Worm (Caenorhabditis elegans) whole organism, young adult: ENCODE measurements around the gene C14B9.2.
A peak's percentile ranks its signal among the peaks of the same experiment; 100 is the strongest.

Experiments
- B0035.1 ChIP-seq: sonication (generic microtip); optimal IDR thresholded peaks from 2 replicates; lab custom pipeline; 2016; ENCODE audit warnings: missing genetic modification characterization, mild to moderate bottlenecking, missing compliant biosample characterization, missing genotype, missing genetic modification reagents
- B0336.3 ChIP-seq: fragments of 200-800 bp; sonication (Bioruptor generic); IDR thresholded peaks from 2 replicates; pipeline ENCODE4 v1.3.6; 2022; ENCODE audit warnings: missing genetic modification characterization, missing compliant biosample characterization
- C06A6.2 ChIP-seq: fragments of 200-800 bp; sonication (Bioruptor generic); conservative IDR thresholded peaks from 2 replicates; pipeline ENCODE4 v1.3.6; 2022; ENCODE audit warnings: missing genetic modification characterization, missing compliant biosample characterization
- C17E4.6 ChIP-seq: fragments of 200-800 bp; sonication (Bioruptor generic); IDR thresholded peaks from 2 replicates; pipeline ENCODE4 v1.3.6; 2022; ENCODE audit warnings: missing genetic modification reagents, missing genetic modification characterization, missing compliant biosample characterization
- F33H1.4 ChIP-seq: fragments of 200-800 bp; sonication (Bioruptor generic); IDR thresholded peaks from 2 replicates; pipeline ENCODE4 v1.3.6; 2022; ENCODE audit warnings: missing genetic modification reagents, missing genetic modification characterization, missing compliant biosample characterization
- F49E8.2 ChIP-seq: sonication (generic microtip); optimal IDR thresholded peaks from 3 replicates; lab custom pipeline; 2017; ENCODE audit warnings: missing genetic modification characterization, mild to moderate bottlenecking, missing compliant biosample characterization, antibody characterized with exemption, moderate library complexity; ENCODE audit not compliant: insufficient read depth
- F55B11.4 ChIP-seq: sonication (generic microtip); optimal IDR thresholded peaks from 2 replicates; lab custom pipeline; 2016; ENCODE audit warnings: missing compliant biosample characterization, missing genetic modification characterization, borderline replicate concordance; ENCODE audit not compliant: insufficient read depth
- F57C9.4 ChIP-seq: sonication (generic microtip); optimal IDR thresholded peaks from 2 replicates; lab custom pipeline; 2017; ENCODE audit warnings: mild to moderate bottlenecking, missing genetic modification characterization, missing compliant biosample characterization
- K11D2.4 ChIP-seq: fragments of 200-800 bp; sonication (Bioruptor generic); IDR thresholded peaks from 2 replicates; pipeline ENCODE4 v1.3.6; 2022; ENCODE audit warnings: missing genetic modification reagents, missing genetic modification characterization, missing compliant biosample characterization
- K12H6.12 ChIP-seq: fragments of 200-800 bp; sonication (Bioruptor generic); optimal IDR thresholded peaks from 2 replicates; lab custom pipeline; 2018; ENCODE audit warnings: mild to moderate bottlenecking, missing genetic modification characterization, missing compliant biosample characterization
- T07F8.4 ChIP-seq: sonication (generic microtip); optimal IDR thresholded peaks from 2 replicates; lab custom pipeline; 2016; ENCODE audit warnings: mild to moderate bottlenecking, missing genetic modification characterization, moderate library complexity, missing compliant biosample characterization
- Y53G8AR.9 ChIP-seq: fragments of 200-800 bp; sonication (Bioruptor generic); conservative IDR thresholded peaks from 2 replicates; pipeline ENCODE4 v1.3.6; 2022; ENCODE audit warnings: missing genetic modification reagents, missing genetic modification characterization, missing compliant biosample characterization
- ama-1 ChIP-seq, 3 experiments: fragments of 150-350 bp in 1 of 3; sonication (generic microtip) in 2 of 3; optimal IDR thresholded peaks; 2 replicates each; lab custom pipeline; 2014 to 2018; ENCODE audit warnings: missing biosample characterization in 2 of 3, missing genetic modification characterization in 2 of 3, missing genetic modification reagents in 2 of 3
- atf-7 ChIP-seq: sonication (generic microtip); optimal IDR thresholded peaks from 2 replicates; lab custom pipeline; 2017; ENCODE audit warnings: mild to moderate bottlenecking, missing genetic modification characterization, missing compliant biosample characterization
- attf-3 ChIP-seq: fragments of 200-800 bp; sonication (Bioruptor generic); conservative IDR thresholded peaks from 2 replicates; pipeline ENCODE4 v1.3.6; 2022; ENCODE audit warnings: missing genetic modification reagents, missing genetic modification characterization, missing compliant biosample characterization
- ccch-3 ChIP-seq: fragments of 200-800 bp; sonication (Bioruptor generic); optimal IDR thresholded peaks from 2 replicates; lab custom pipeline; 2018; ENCODE audit warnings: mild to moderate bottlenecking, missing genetic modification characterization, missing compliant biosample characterization
- ceh-27 ChIP-seq: fragments of 200-800 bp; sonication (Bioruptor generic); optimal IDR thresholded peaks from 2 replicates; lab custom pipeline; 2018; ENCODE audit warnings: mild to moderate bottlenecking, missing genetic modification characterization, moderate library complexity, missing compliant biosample characterization
- ceh-40 ChIP-seq: fragments of 200-800 bp; sonication (Bioruptor generic); IDR thresholded peaks from 2 replicates; pipeline ENCODE4 v1.3.6; 2022; ENCODE audit warnings: missing genetic modification characterization, missing compliant biosample characterization
- ceh-58 ChIP-seq: fragments of 200-800 bp; sonication (Bioruptor generic); IDR thresholded peaks from 2 replicates; pipeline ENCODE4 v1.3.6; 2022; ENCODE audit warnings: missing genetic modification characterization, missing compliant biosample characterization
- dox-1 ChIP-seq: fragments of 200-800 bp; sonication (Bioruptor generic); IDR thresholded peaks from 2 replicates; pipeline ENCODE4 v1.3.6; 2022; ENCODE audit warnings: missing genetic modification reagents, missing genetic modification characterization, missing compliant biosample characterization
- dpff-1 ChIP-seq: sonication (generic microtip); optimal IDR thresholded peaks from 2 replicates; lab custom pipeline; 2017; ENCODE audit warnings: mild to moderate bottlenecking, missing genetic modification characterization, missing compliant biosample characterization
- efl-1 ChIP-seq: fragments of 150-350 bp; optimal IDR thresholded peaks from 2 replicates; lab custom pipeline; 2014; ENCODE audit warnings: missing biosample characterization, missing genetic modification reagents, missing genetic modification characterization
- egl-44 ChIP-seq: fragments of 200-800 bp; sonication (Bioruptor generic); IDR thresholded peaks from 2 replicates; pipeline ENCODE4 v1.3.6; 2022; ENCODE audit warnings: missing genetic modification reagents, missing genetic modification characterization, missing compliant biosample characterization
- gei-17 ChIP-seq: fragments of 200-800 bp; sonication (Bioruptor generic); optimal IDR thresholded peaks from 2 replicates; lab custom pipeline; 2018; ENCODE audit warnings: mild to moderate bottlenecking, missing genetic modification characterization, missing compliant biosample characterization
- hmg-20 ChIP-seq: fragments of 200-800 bp; sonication (Bioruptor generic); IDR thresholded peaks from 2 replicates; pipeline ENCODE4 v1.3.6; 2022; ENCODE audit warnings: missing genetic modification reagents, missing genetic modification characterization, missing compliant biosample characterization
- hrde-1 ChIP-seq: sonication (generic microtip); optimal IDR thresholded peaks from 2 replicates; lab custom pipeline; 2016; ENCODE audit warnings: missing genetic modification characterization, mild to moderate bottlenecking, missing compliant biosample characterization, moderate library complexity, missing genotype, missing genetic modification reagents, borderline replicate concordance
- hsf-1 ChIP-seq: fragments of 200-800 bp; sonication (Bioruptor generic); IDR thresholded peaks from 2 replicates; pipeline ENCODE4 v1.3.6; 2022; ENCODE audit warnings: missing genetic modification reagents, missing genetic modification characterization, missing compliant biosample characterization
- lag-1 ChIP-seq: fragments of 200-800 bp; sonication (Bioruptor generic); IDR thresholded peaks from 2 replicates; pipeline ENCODE4 v1.3.6; 2022; ENCODE audit warnings: missing genetic modification reagents, missing genetic modification characterization, missing compliant biosample characterization
- lin-40 ChIP-seq: sonication (generic microtip); optimal IDR thresholded peaks from 2 replicates; lab custom pipeline; 2016; ENCODE audit warnings: missing genetic modification characterization, mild to moderate bottlenecking, missing compliant biosample characterization, missing genotype, missing genetic modification reagents
- lsy-27 ChIP-seq: sonication (generic microtip); optimal IDR thresholded peaks from 2 replicates; lab custom pipeline; 2017; ENCODE audit warnings: missing genetic modification characterization, mild to moderate bottlenecking, missing compliant biosample characterization, antibody characterized with exemption, missing genotype, borderline replicate concordance; ENCODE audit not compliant: insufficient read depth
- mel-28 ChIP-seq: sonication (generic microtip); optimal IDR thresholded peaks from 2 replicates; lab custom pipeline; 2016; ENCODE audit warnings: borderline replicate concordance, mild to moderate bottlenecking, missing genetic modification characterization, missing compliant biosample characterization
- mxl-1 ChIP-seq: sonication (generic microtip); optimal IDR thresholded peaks from 2 replicates; lab custom pipeline; 2016; ENCODE audit warnings: missing genetic modification characterization, missing compliant biosample characterization
- nfyb-1 ChIP-seq: fragments of 200-800 bp; sonication (Bioruptor generic); IDR thresholded peaks from 2 replicates; pipeline ENCODE4 v1.3.6; 2022; ENCODE audit warnings: missing genetic modification reagents, missing genetic modification characterization, missing compliant biosample characterization
- nhr-120 ChIP-seq: fragments of 200-800 bp; sonication (Bioruptor generic); IDR thresholded peaks from 2 replicates; pipeline ENCODE4 v1.3.6; 2022; ENCODE audit warnings: missing genetic modification characterization, missing compliant biosample characterization
- nhr-179 ChIP-seq: sonication (generic microtip); optimal IDR thresholded peaks from 2 replicates; lab custom pipeline; 2016; ENCODE audit warnings: mild to moderate bottlenecking, missing genetic modification characterization, missing compliant biosample characterization
- nhr-27 ChIP-seq: fragments of 200-800 bp; sonication (Bioruptor generic); optimal IDR thresholded peaks from 2 replicates; lab custom pipeline; 2018; ENCODE audit warnings: mild to moderate bottlenecking, missing genetic modification characterization, moderate library complexity, missing compliant biosample characterization
- repo-1 ChIP-seq: sonication (generic microtip); optimal IDR thresholded peaks from 2 replicates; lab custom pipeline; 2017; ENCODE audit warnings: mild to moderate bottlenecking, missing genetic modification characterization, missing compliant biosample characterization
- sea-2 ChIP-seq: fragments of 200-800 bp; sonication (Bioruptor generic); IDR thresholded peaks from 2 replicates; pipeline ENCODE4 v1.3.6; 2022; ENCODE audit warnings: missing genetic modification characterization, missing compliant biosample characterization
- sptf-2 ChIP-seq: fragments of 200-800 bp; sonication (Bioruptor generic); optimal IDR thresholded peaks from 2 replicates; lab custom pipeline; 2018; ENCODE audit warnings: mild to moderate bottlenecking, missing genetic modification characterization, missing compliant biosample characterization
- tbx-9 ChIP-seq: sonication (generic microtip); optimal IDR thresholded peaks from 2 replicates; lab custom pipeline; 2016; ENCODE audit warnings: borderline replicate concordance, missing genetic modification characterization, inconsistent platforms, missing compliant biosample characterization
- xnd-1 ChIP-seq: sonication (generic microtip); optimal IDR thresholded peaks from 2 replicates; lab custom pipeline; 2016; ENCODE audit warnings: missing genotype, missing genetic modification reagents, missing genetic modification characterization, missing compliant biosample characterization
- ztf-22 ChIP-seq: fragments of 200-800 bp; sonication (Bioruptor generic); optimal IDR thresholded peaks from 2 replicates; lab custom pipeline; 2018; ENCODE audit warnings: mild to moderate bottlenecking, missing genetic modification characterization, moderate library complexity, missing compliant biosample characterization
- ztf-26 ChIP-seq: sonication (generic microtip); optimal IDR thresholded peaks from 2 replicates; lab custom pipeline; 2017; ENCODE audit warnings: missing genetic modification characterization, missing compliant biosample characterization

C14B9.2 gene

ce11 chrIII:8161238-8161637 lies 27.8 kb downstream of the C14B9.2 start, which contains the start of gene inpp-5K:
TSS of gene inpp-5K (minus strand) at chrIII:8161338.
- no peak for TF ChIP-seq T07F8.4 (tag; lab: Kevin White, UChicago)
- no peak for TF ChIP-seq efl-1 (GFP tag; lab: Kevin White, UChicago)
- no peak for TF ChIP-seq K11D2.4 (GFP tag; lab: Robert Waterston, UW)
- no peak for TF ChIP-seq egl-44 (GFP tag; lab: Robert Waterston, UW)
- no peak for TF ChIP-seq F49E8.2 (tag; lab: Kevin White, UChicago)
- TF ChIP-seq hrde-1 (tag; lab: Kevin White, UChicago) = peak; percentile 31
- no peak for TF ChIP-seq repo-1 (tag; lab: Kevin White, UChicago)
- no peak for TF ChIP-seq nhr-179
- peak; percentile 70 for TF ChIP-seq nfyb-1
- TF ChIP-seq K12H6.12 (tag; lab: Kevin White, UChicago) = no peak
- TF ChIP-seq, all 124 proteins: peak for 2

- TF ChIP-seq dpff-1 (no peak), Y53G8AR.9 (GFP tag; lab: Robert Waterston, UW) (no peak), F55B11.4 (tag; lab: Kevin White, UChicago) (no peak), hmg-20 (GFP tag; lab: Robert Waterston, UW) (no peak), nhr-27 (tag; lab: Kevin White, UChicago) (no peak), mel-28 (tag; lab: Kevin White, UChicago) (no peak)
These were observed 29.8 kb downstream of the C14B9.2 start, which contains the start of gene bath-42 for ce11 chrIII:8163283-8163682. TSS of gene bath-42 (minus strand) at chrIII:8163383.

- TF ChIP-seq ccch-3 (GFP tag; lab: Kevin White, UChicago) (no peak), lsy-27 (no peak), gei-17 (GFP tag; lab: Kevin White, UChicago) (no peak), xnd-1 (tag; lab: Kevin White, UChicago) (no peak), F33H1.4 (GFP tag; lab: Robert Waterston, UW) (peak; percentile 57), K11D2.4 (GFP tag; lab: Robert Waterston, UW) (peak; percentile 29; the same call in 1 of the 2 replicates), nhr-179 (no peak), lag-1 (GFP tag; lab: Robert Waterston, UW) (no peak), atf-7 (tag; lab: Kevin White, UChicago) (no peak), ceh-27 (GFP tag; lab: Kevin White, UChicago) (peak; percentile 91), ceh-40 (GFP tag; lab: Robert Waterston, UW) (0 out of 2 replicates have a peak, but pooled peaks have one; percentile 5), tbx-9 (no peak), B0336.3 (GFP tag; lab: Robert Waterston, UW) (peak; percentile 34; the same call in 1 of the 2 replicates), ama-1 (optimal IDR thresholded peaks at IDR 0.05; lab: Kevin White, UChicago) (no peak), ama-1 (GFP tag; optimal IDR thresholded peaks at IDR 0.05; lab: Kevin White, UChicago) (no peak), dox-1 (GFP tag; lab: Robert Waterston, UW) (peak; percentile 84), hsf-1 (GFP tag; lab: Robert Waterston, UW) (no peak), ztf-22 (GFP tag; lab: Kevin White, UChicago) (no peak), mxl-1 (no peak), sptf-2 (no peak), F49E8.2 (tag; lab: Kevin White, UChicago) (no peak), B0035.1 (tag; lab: Kevin White, UChicago) (no peak), C17E4.6 (GFP tag; lab: Robert Waterston, UW) (no peak), nhr-120 (no peak), sea-2 (GFP tag; lab: Robert Waterston, UW) (no peak), egl-44 (GFP tag; lab: Robert Waterston, UW) (no peak), ceh-58 (GFP tag; lab: Robert Waterston, UW) (no peak), attf-3 (GFP tag; lab: Robert Waterston, UW) (peak; percentile 99), C06A6.2 (GFP tag; lab: Robert Waterston, UW) (no peak), ztf-26 (tag; lab: Kevin White, UChicago) (peak; percentile 39), nhr-27 (tag; lab: Kevin White, UChicago) (no peak), lin-40 (tag; lab: Kevin White, UChicago) (peak; percentile 76), F57C9.4 (tag; lab: Kevin White, UChicago) (no peak)
These were observed 30.4 kb downstream of the C14B9.2 start, which contains the start of gene prp-8 for ce11 chrIII:8163788-8164423. TSS of gene prp-8 (plus strand) at chrIII:8164373.
